Fruit fly (Drosophila melanogaster) S2 (cell line): Measurements from ENCODE around the gene CG3104.

ENCODE experiments used
- CG8478 ChIP-seq: fragments of >200 bp; optimal IDR thresholded peaks from 2 replicates; lab custom pipeline; 2018
- CTCF ChIP-seq, 2 experiments: fragments of >200 bp; optimal IDR thresholded peaks; 2 replicates each; lab custom pipeline; 2018

DNA sequence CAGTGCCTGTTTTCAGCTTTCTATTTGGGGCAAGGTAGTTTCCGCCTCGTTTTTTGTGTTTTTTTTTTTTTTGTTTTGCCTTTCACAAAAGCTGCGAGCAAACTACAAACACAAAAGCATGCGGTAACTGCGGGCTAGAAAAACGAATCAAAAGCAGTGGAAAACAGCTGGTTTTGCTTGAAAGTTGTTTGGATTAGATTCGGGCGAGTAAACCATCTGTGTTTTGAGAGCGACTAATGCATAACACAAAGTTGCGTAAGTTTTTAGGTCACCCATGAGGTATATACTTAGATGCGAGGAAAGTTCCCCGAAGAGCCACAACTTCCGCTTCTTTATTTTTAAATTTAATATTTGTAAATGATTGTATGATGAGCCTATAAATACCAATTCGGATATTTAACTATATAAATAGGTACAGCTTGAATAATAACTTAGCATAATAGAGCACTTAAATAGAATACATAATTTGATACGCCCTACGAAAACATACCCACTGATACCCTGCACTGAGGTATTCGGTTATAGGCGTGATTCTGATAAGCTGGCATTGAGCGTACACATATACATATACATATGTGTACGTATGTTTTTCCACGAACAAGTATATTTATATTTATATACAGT is 16.8 kb upstream of the CG3104 start:
- TF ChIP-seq CTCF (optimal IDR thresholded peaks at IDR 0.05; lab: Kevin White, UChicago) (no peak), CG8478 (lab: Kevin White, UChicago) (no peak)
